Fruit fly (Drosophila melanogaster) whole organism, prepupa: Measurements from ENCODE around the gene ac.

ENCODE experiments used
- Blimp-1 ChIP-seq: fragments of 200-800 bp; sonication (Bioruptor generic); optimal IDR thresholded peaks from 3 replicates; lab custom pipeline; 2017; ENCODE audit warnings: missing biosample characterization, missing genetic modification characterization, mild to moderate bottlenecking, moderate library complexity, missing genetic modification reagents
- CG10631 ChIP-seq: fragments of 200-800 bp; sonication (Bioruptor generic); optimal IDR thresholded peaks from 2 replicates; lab custom pipeline; 2016; ENCODE audit warnings: missing biosample characterization, missing genetic modification characterization
- CG10669 ChIP-seq: fragments of 200-800 bp; sonication (Bioruptor generic); optimal IDR thresholded peaks from 3 replicates; lab custom pipeline; 2018; ENCODE audit warnings: missing biosample characterization, mild to moderate bottlenecking, missing genetic modification characterization, moderate library complexity
- CG11294 ChIP-seq: fragments of 200-800 bp; sonication (Bioruptor generic); IDR thresholded peaks from 2 replicates; pipeline ENCODE4 v1.3.6; 2022; ENCODE audit warnings: missing biosample characterization, missing genetic modification characterization
- CG11762 ChIP-seq: fragments of 200-800 bp; sonication (Bioruptor generic); optimal IDR thresholded peaks from 3 replicates; lab custom pipeline; 2016; ENCODE audit warnings: missing biosample characterization, missing genetic modification characterization; ENCODE audit not compliant: insufficient read depth
- CG11902 ChIP-seq: fragments of 200-800 bp; sonication (Bioruptor generic); optimal IDR thresholded peaks from 3 replicates; lab custom pipeline; 2016; ENCODE audit warnings: missing biosample characterization, missing genetic modification characterization
- CG15336 ChIP-seq: fragments of 200-800 bp; sonication (Bioruptor generic); IDR thresholded peaks from 2 replicates; pipeline ENCODE4 v1.3.6; 2022; ENCODE audit warnings: missing biosample characterization, missing genetic modification characterization
- CG1621 ChIP-seq: fragments of 200-800 bp; sonication (Bioruptor generic); optimal IDR thresholded peaks from 3 replicates; lab custom pipeline; 2018; ENCODE audit warnings: missing biosample characterization, mild to moderate bottlenecking, missing genetic modification characterization
- CG3032 ChIP-seq: fragments of 200-800 bp; optimal IDR thresholded peaks from 2 replicates; lab custom pipeline; 2019; ENCODE audit warnings: missing biosample characterization, mild to moderate bottlenecking, missing genetic modification characterization, moderate library complexity
- CG34406 ChIP-seq: fragments of 200-800 bp; sonication (Bioruptor generic); optimal IDR thresholded peaks from 3 replicates; lab custom pipeline; 2016; ENCODE audit warnings: missing biosample characterization, missing genetic modification characterization
- CG3919 ChIP-seq: fragments of 200-800 bp; sonication (Bioruptor generic); optimal IDR thresholded peaks from 3 replicates; lab custom pipeline; 2016; ENCODE audit warnings: missing biosample characterization, missing genetic modification characterization
- CG4318 ChIP-seq: fragments of 200-800 bp; sonication (Bioruptor generic); optimal IDR thresholded peaks from 3 replicates; lab custom pipeline; 2017; ENCODE audit warnings: missing biosample characterization, mild to moderate bottlenecking, missing genetic modification characterization
- CG6163 ChIP-seq: fragments of 200-800 bp; sonication (Bioruptor generic); IDR thresholded peaks from 3 replicates; pipeline ENCODE4 v1.3.6; 2022; ENCODE audit warnings: missing biosample characterization, missing genetic modification characterization
- CG6276 ChIP-seq: fragments of 200-800 bp; sonication (Bioruptor generic); optimal IDR thresholded peaks from 2 replicates; lab custom pipeline; 2017; ENCODE audit warnings: missing biosample characterization, mild to moderate bottlenecking, missing genetic modification characterization
- CG6808 ChIP-seq: fragments of 200-800 bp; sonication (Bioruptor generic); optimal IDR thresholded peaks from 3 replicates; lab custom pipeline; 2017; ENCODE audit warnings: missing biosample characterization, missing genetic modification characterization, mild to moderate bottlenecking, moderate library complexity, missing genetic modification reagents
- CG8319 ChIP-seq: fragments of 200-800 bp; sonication (Bioruptor generic); optimal IDR thresholded peaks from 3 replicates; lab custom pipeline; 2016; ENCODE audit warnings: missing biosample characterization, missing genetic modification characterization
- CG8632 ChIP-seq: fragments of 200-800 bp; sonication (Bioruptor generic); optimal IDR thresholded peaks from 3 replicates; lab custom pipeline; 2016; ENCODE audit warnings: missing biosample characterization, missing genetic modification characterization
- Eip78C ChIP-seq: fragments of 200-800 bp; sonication (Bioruptor generic); peaks from one replicate; lab custom pipeline; 2016; ENCODE audit warnings: missing biosample characterization, missing genetic modification characterization
- Eip93F ChIP-seq: fragments of 200-800 bp; sonication (Bioruptor generic); optimal IDR thresholded peaks from 2 replicates; lab custom pipeline; 2016; ENCODE audit warnings: missing biosample characterization, mild to moderate bottlenecking, missing genetic modification characterization
- Ets21C ChIP-seq: fragments of 200-800 bp; sonication (Bioruptor generic); optimal IDR thresholded peaks from 3 replicates; lab custom pipeline; 2016; ENCODE audit warnings: missing biosample characterization, missing genetic modification characterization
- Ets96B ChIP-seq: fragments of 200-800 bp; optimal IDR thresholded peaks from 2 replicates; lab custom pipeline; 2019; ENCODE audit warnings: missing biosample characterization, mild to moderate bottlenecking, missing genetic modification characterization, moderate library complexity
- Gug ChIP-seq: fragments of 200-800 bp; sonication (Bioruptor generic); IDR thresholded peaks from 2 replicates; pipeline ENCODE4 v1.3.6; 2022; ENCODE audit warnings: missing biosample characterization, missing genetic modification characterization
- OdsH ChIP-seq: fragments of 200-800 bp; sonication (Bioruptor generic); optimal IDR thresholded peaks from 3 replicates; lab custom pipeline; 2016; ENCODE audit warnings: missing biosample characterization, missing genetic modification characterization
- Smox ChIP-seq: fragments of 200-800 bp; sonication (Bioruptor generic); optimal IDR thresholded peaks from 3 replicates; lab custom pipeline; 2016; ENCODE audit warnings: missing biosample characterization, missing genetic modification characterization
- Sox102F ChIP-seq: fragments of 200-800 bp; sonication (Bioruptor generic); optimal IDR thresholded peaks from 2 replicates; lab custom pipeline; 2016; ENCODE audit warnings: missing biosample characterization, mild to moderate bottlenecking, missing genetic modification characterization
- Sox14 ChIP-seq: fragments of 200-800 bp; sonication (Bioruptor generic); optimal IDR thresholded peaks from 3 replicates; lab custom pipeline; 2016; ENCODE audit warnings: missing biosample characterization, missing genetic modification characterization
- dsx ChIP-seq: fragments of 200-800 bp; optimal IDR thresholded peaks from 3 replicates; lab custom pipeline; 2019; ENCODE audit warnings: missing biosample characterization, mild to moderate bottlenecking, missing genetic modification characterization, moderate library complexity; ENCODE audit not compliant: poor library complexity, severe bottlenecking
- fd85E ChIP-seq: fragments of 200-800 bp; sonication (Bioruptor generic); optimal IDR thresholded peaks from 3 replicates; lab custom pipeline; 2016; ENCODE audit warnings: missing biosample characterization, missing genetic modification characterization
- fkh ChIP-seq: fragments of 200-800 bp; sonication (Bioruptor generic); optimal IDR thresholded peaks from 3 replicates; lab custom pipeline; 2017; ENCODE audit warnings: missing biosample characterization, mild to moderate bottlenecking, missing genetic modification characterization, moderate library complexity
- net ChIP-seq: fragments of 200-800 bp; sonication (Bioruptor generic); optimal IDR thresholded peaks from 3 replicates; lab custom pipeline; 2016; ENCODE audit warnings: missing biosample characterization, missing genetic modification characterization
- pdm3 ChIP-seq: fragments of 200-800 bp; sonication (Bioruptor generic); optimal IDR thresholded peaks from 3 replicates; lab custom pipeline; 2016; ENCODE audit warnings: missing biosample characterization, missing genetic modification characterization
- salr ChIP-seq, 2 experiments: fragments of 200-800 bp; sonication (Bioruptor generic); optimal IDR thresholded peaks; 3 replicates each; lab custom pipeline; 2016 to 2018; ENCODE audit warnings: missing biosample characterization in 2 of 2, missing genetic modification characterization in 2 of 2, mild to moderate bottlenecking in 1 of 2
- spab ChIP-seq: fragments of 200-800 bp; sonication (Bioruptor generic); optimal IDR thresholded peaks from 2 replicates; lab custom pipeline; 2017; ENCODE audit warnings: missing biosample characterization, mild to moderate bottlenecking, missing genetic modification characterization, missing genetic modification reagents
- ss ChIP-seq, 2 experiments: fragments of 200-800 bp; sonication (Bioruptor generic); optimal IDR thresholded peaks; 2 replicates in 1 of 2; 3 replicates in 1 of 2; lab custom pipeline; 2017 to 2018; ENCODE audit warnings: mild to moderate bottlenecking in 2 of 2, missing biosample characterization in 2 of 2, missing genetic modification characterization in 2 of 2, moderate library complexity in 1 of 2
- vri ChIP-seq: fragments of 200-800 bp; sonication (Bioruptor generic); optimal IDR thresholded peaks from 3 replicates; lab custom pipeline; 2016; ENCODE audit warnings: missing biosample characterization, mild to moderate bottlenecking, missing genetic modification characterization

ac gene

DNA sequence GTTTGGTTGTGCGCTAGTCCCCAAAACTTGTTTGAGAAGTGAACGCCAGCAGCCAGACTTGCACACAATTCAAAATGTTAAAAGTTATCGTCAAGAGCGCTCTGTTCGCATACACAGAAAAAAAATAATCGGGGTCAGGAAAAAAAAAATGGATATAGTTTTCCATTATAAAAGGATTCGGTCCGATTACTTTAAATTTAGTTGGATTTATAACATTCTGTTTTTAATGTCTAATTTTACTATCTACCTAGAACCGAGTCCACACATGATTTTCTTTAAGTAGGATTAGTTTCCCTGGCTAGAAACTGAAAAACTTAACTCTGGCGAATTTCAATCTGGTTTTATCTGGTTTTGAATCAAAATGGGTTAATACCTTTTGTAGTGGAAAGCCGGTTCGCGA, 24.6 kb upstream of the ac start (continued):
- TF ChIP-seq CG6163 (GFP tag; lab: Robert Waterston, UW) = peak; percentile 91
- TF ChIP-seq Ets21C = no peak
- TF ChIP-seq CG10669 = peak; percentile 88
- TF ChIP-seq OdsH (GFP tag; lab: Kevin White, UChicago) = peak; percentile 81
- peak; percentile 81 for TF ChIP-seq CG1621 (tag; lab: Kevin White, UChicago)
- TF ChIP-seq Sox102F = peak; percentile 56
- no peak for TF ChIP-seq CG8319 (GFP tag; lab: Kevin White, UChicago)
- TF ChIP-seq Gug (GFP tag; lab: Robert Waterston, UW) = peak; percentile 87
- no peak for TF ChIP-seq CG11902
- TF ChIP-seq net = peak; percentile 81
- TF ChIP-seq CG6808 (GFP tag; lab: Kevin White, UChicago) = peak; percentile 84
- peak; percentile 51 for TF ChIP-seq Smox (GFP tag; lab: Kevin White, UChicago)
- peak; percentile 84 for TF ChIP-seq CG3919 (GFP tag; lab: Kevin White, UChicago)
- TF ChIP-seq Eip78C = peak; percentile 96
- no peak for TF ChIP-seq Eip93F (GFP tag; lab: Kevin White, UChicago)
- peak; percentile 84 for TF ChIP-seq Ets96B (tag; lab: Kevin White, UChicago)
- TF ChIP-seq fd85E (GFP tag; lab: Kevin White, UChicago) = no peak
- TF ChIP-seq CG15336 (GFP tag; lab: Robert Waterston, UW) = peak; percentile 95
- peak; percentile 83 for TF ChIP-seq pdm3 (GFP tag; lab: Kevin White, UChicago)
- peak; percentile 82 for TF ChIP-seq CG4318
- TF ChIP-seq vri (GFP tag; lab: Kevin White, UChicago) = peak; percentile 30
- peak; percentile 53 for TF ChIP-seq CG8632
- TF ChIP-seq CG3032 (tag; lab: Kevin White, UChicago) = peak; percentile 83

DNA sequence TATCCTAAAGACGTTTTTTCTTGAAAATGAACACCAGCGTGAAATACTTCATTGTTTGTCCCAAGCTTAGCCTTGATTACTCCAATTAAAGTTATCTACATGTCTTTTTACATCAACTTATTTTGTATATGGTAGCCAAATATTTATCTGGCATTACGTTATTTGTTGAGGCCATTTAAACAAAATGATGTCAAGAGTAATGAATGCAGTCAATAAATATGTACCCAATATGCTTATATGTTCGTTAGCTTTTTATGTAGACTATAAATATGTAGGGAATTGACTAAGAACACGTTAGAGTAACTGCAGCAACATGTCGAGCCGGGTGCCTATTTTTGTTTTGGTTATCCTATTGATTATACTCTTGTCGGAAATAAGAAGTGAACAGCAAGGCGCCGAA, 19.6 kb upstream of the ac start, which contains the start of gene CG43181:
Gene CG43181 (plus strand): TSS at position 301 of the 400 bp plus-strand sequence.
- TF ChIP-seq CG11762 (GFP tag; lab: Kevin White, UChicago) = no peak
- TF ChIP-seq CG34406 = no peak
- no peak for TF ChIP-seq Sox102F
- TF ChIP-seq net = no peak
- TF ChIP-seq ss (GFP tag; optimal IDR thresholded peaks at IDR 0.05; lab: Kevin White, UChicago) = no peak
- TF ChIP-seq dsx = no peak
- no peak for TF ChIP-seq Sox14 (GFP tag; lab: Kevin White, UChicago)
- no peak for TF ChIP-seq CG11902
- TF ChIP-seq Ets21C = no peak
- no peak for TF ChIP-seq salr (GFP tag; optimal IDR thresholded peaks at IDR 0.05; lab: Kevin White, UChicago)
- no peak for TF ChIP-seq CG8319 (GFP tag; lab: Kevin White, UChicago)
- TF ChIP-seq CG1621 (tag; lab: Kevin White, UChicago) = no peak
- no peak for TF ChIP-seq OdsH (GFP tag; lab: Kevin White, UChicago)
- no peak for TF ChIP-seq CG11294 (GFP tag; lab: Robert Waterston, UW)
- no peak for TF ChIP-seq CG10631
- TF ChIP-seq, all 60 proteins: peak for 0

DNA sequence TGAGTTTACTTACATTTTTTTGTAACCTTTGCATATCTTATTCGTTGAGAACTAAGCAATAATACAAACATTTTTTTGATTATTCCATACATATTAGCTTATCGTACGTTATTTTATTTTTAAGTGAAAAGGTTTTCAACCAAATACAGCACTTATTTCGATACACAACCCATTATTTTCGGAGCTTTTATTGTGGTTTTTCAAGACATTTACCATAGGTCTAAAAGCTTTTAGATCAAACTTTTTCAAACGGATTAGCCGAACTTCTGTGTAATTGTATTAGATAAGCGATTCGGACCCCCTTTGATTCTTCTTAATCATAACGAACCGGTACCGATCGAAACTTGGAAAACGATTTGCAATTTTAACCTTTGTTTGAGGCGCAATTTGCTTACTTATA, 18.9 kb upstream of the ac start:
- TF ChIP-seq Blimp-1 (GFP tag; lab: Kevin White, UChicago) (no peak), fd85E (GFP tag; lab: Kevin White, UChicago) (no peak), CG6276 (peak; percentile 86), spab (no peak)

DNA sequence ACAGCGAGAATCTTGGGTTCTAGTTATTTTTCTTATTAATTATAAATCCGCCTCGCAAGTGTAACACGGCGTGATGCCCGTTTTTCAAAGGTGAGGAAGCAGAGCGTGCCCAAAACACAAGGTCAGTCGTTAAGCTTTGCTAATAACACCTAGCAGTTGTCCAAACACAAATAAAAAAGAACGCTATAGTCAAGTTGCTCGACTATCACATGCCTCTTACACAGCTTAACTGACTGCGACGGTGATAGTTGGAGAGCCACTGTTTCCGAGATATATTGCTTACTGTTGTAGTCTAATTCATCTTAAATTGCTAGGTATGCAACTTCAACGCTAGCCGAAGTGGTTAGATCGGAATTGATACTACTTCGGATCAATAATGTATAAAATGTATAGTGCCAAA, 18.2 kb upstream of the ac start:
- TF ChIP-seq pdm3 (GFP tag; lab: Kevin White, UChicago) (no peak), fkh (peak; percentile 51)
- TF ChIP-seq, all 60 proteins: peak for 1
